Fruit fly (Drosophila melanogaster) whole organism, adult: ENCODE measurements around the gene tai.

Experiments
- CG14711 ChIP-seq: fragments of 200-800 bp; sonication (Bioruptor generic); optimal IDR thresholded peaks from 2 replicates; lab custom pipeline; 2018; ENCODE audit warnings: missing biosample characterization, mild to moderate bottlenecking, missing genetic modification characterization, moderate library complexity
- CG7045 ChIP-seq: fragments of 200-800 bp; sonication (Bioruptor generic); optimal IDR thresholded peaks from 2 replicates; lab custom pipeline; 2017; ENCODE audit warnings: missing biosample characterization, mild to moderate bottlenecking, missing genetic modification characterization
- bab1 ChIP-seq: fragments of 200-800 bp; sonication (Bioruptor generic); optimal IDR thresholded peaks from 3 replicates; lab custom pipeline; 2019; ENCODE audit warnings: missing biosample characterization, mild to moderate bottlenecking, missing genetic modification characterization, moderate library complexity
- ovo ChIP-seq: fragments of 200-800 bp; sonication (Bioruptor generic); optimal IDR thresholded peaks from 2 replicates; lab custom pipeline; 2016; ENCODE audit warnings: missing biosample characterization, missing genetic modification characterization

DNA sequence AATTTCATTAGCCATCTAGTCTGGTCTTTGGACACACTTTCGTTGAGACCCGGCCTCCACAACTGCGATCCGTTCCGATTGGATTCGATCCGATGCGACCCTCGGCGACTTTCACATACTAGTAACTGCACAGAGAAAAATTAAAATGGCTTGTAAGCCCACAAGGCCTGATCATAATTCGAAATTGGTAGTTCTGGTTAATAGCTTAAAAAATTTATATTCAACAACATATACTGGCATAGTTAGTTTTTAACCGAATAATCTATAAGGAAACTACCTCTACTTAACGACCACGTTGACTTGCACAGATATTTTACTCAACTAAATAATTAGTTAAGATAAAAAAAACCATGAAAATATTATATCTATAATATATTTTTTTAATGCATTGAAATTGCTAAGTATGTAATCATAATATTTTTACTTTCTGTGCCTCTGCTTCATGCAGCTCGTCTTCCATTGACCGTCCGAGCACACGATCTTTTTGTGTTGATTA, 25.6 kb upstream of the tai start:
- no peak for TF ChIP-seq CG14711
- no peak for TF ChIP-seq ovo
- TF ChIP-seq bab1 (GFP tag; lab: Kevin White, UChicago), result no peak
- TF ChIP-seq CG7045 (GFP tag; lab: Kevin White, UChicago), result no peak
